Fruit fly (Drosophila melanogaster): Measurements from ENCODE around the gene Nepl8.

Nepl8 gene

DNA sequence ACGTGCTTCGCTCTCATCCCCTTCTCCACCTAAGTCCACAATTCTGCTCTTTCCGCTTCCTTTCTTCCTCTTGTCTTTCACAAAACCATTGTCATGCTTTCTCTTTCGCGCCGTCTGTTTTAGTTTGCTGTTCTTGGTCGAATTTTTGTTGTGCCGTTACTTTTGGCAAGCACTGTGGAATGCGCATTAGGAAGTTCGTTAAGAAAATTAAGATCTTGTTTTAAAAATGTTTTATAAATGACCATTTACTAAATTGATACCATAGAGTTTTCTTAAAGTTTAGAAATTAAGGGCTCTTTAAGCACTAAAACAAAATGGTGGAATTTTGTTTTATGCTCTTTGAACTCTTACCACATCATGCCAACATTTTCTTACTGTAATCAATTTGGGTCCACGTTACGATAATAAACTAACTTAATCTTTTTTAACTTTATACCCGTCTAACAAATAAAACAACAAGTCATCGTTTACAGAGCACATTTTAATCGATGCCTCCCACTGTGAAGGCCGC lies 47.2 kb downstream of the Nepl8 start (continued):
- TF ChIP-seq pzg (GFP tag; optimal IDR thresholded peaks at IDR 0.05), result no peak
- peak; percentile 38 for TF ChIP-seq da (GFP tag; optimal IDR thresholded peaks at IDR 0.05)
- peak; percentile 53 for TF ChIP-seq CG8944 (GFP tag; optimal IDR thresholded peaks at IDR 0.05)
- no peak for TF ChIP-seq aop (GFP tag; IDR thresholded peaks at IDR 0.05)
- peak; percentile 67; the same call in 1 of the 2 replicates for TF ChIP-seq slbo (GFP tag; IDR thresholded peaks at IDR 0.05)
- TF ChIP-seq CG4820 (GFP tag; optimal IDR thresholded peaks at IDR 0.05), result peak; percentile 25
- no peak for TF ChIP-seq toy (GFP tag; IDR thresholded peaks at IDR 0.05)
- TF ChIP-seq NC2β (GFP tag; optimal IDR thresholded peaks at IDR 0.05), result peak; percentile 47
- TF ChIP-seq PHDP (tag; optimal IDR thresholded peaks at IDR 0.05), result peak; percentile 76
- no peak for TF ChIP-seq ro (GFP tag; IDR thresholded peaks at IDR 0.05)
- TF ChIP-seq BtbVII (GFP tag; optimal IDR thresholded peaks at IDR 0.05), result peak; percentile 44
- peak; percentile 9 for TF ChIP-seq ERR (GFP tag; optimal IDR thresholded peaks at IDR 0.05)
- peak; percentile 93 for TF ChIP-seq sens (GFP tag)
- no peak for TF ChIP-seq CG7271 (tag; optimal IDR thresholded peaks at IDR 0.05)
- TF ChIP-seq CG10147 (GFP tag; optimal IDR thresholded peaks at IDR 0.05), result peak; percentile 86
- no peak for TF ChIP-seq Elba2 (GFP tag; optimal IDR thresholded peaks at IDR 0.05)
- TF ChIP-seq CG17829 (tag; optimal IDR thresholded peaks at IDR 0.05), result peak; percentile 20
- peak; percentile 68 for TF ChIP-seq luna (GFP tag; optimal IDR thresholded peaks at IDR 0.05)
- no peak for TF ChIP-seq sc (optimal IDR thresholded peaks at IDR 0.05)
- peak; percentile 28 for TF ChIP-seq sc (GFP tag; optimal IDR thresholded peaks at IDR 0.05)
- TF ChIP-seq D19A (tag; optimal IDR thresholded peaks at IDR 0.05), result peak; percentile 47
- peak; percentile 72; the same call in 2 of the 3 replicates for TF ChIP-seq dysf (GFP tag; IDR thresholded peaks at IDR 0.05)
- no peak; the same call in 1 of the 2 replicates for TF ChIP-seq CG8765 (GFP tag; IDR thresholded peaks at IDR 0.05)
- no peak for TF ChIP-seq CG8290 (GFP tag; optimal IDR thresholded peaks at IDR 0.05)
- TF ChIP-seq CG8290 (tag; optimal IDR thresholded peaks at IDR 0.05), result peak in 1 of 2 experiments; percentile 42
- peak; percentile 29 for TF ChIP-seq abd-A (tag; optimal IDR thresholded peaks at IDR 0.05)
- TF ChIP-seq Med (GFP tag), result peak; percentile 95
- peak; percentile 81 for TF ChIP-seq CG6854 (GFP tag; optimal IDR thresholded peaks at IDR 0.05)
- peak; percentile 80 for TF ChIP-seq Hmr (GFP tag; optimal IDR thresholded peaks at IDR 0.05)
- no peak for TF ChIP-seq CG10654 (GFP tag; optimal IDR thresholded peaks at IDR 0.05)
- peak in 1 of 3 experiments; percentile 8 for TF ChIP-seq lola (GFP tag; optimal IDR thresholded peaks at IDR 0.05)
- peak; percentile 55 for TF ChIP-seq CG30431 (GFP tag; optimal IDR thresholded peaks at IDR 0.05)
- TF ChIP-seq gsb-n (tag; optimal IDR thresholded peaks at IDR 0.05), result no peak
- peak; percentile 59 for TF ChIP-seq Six4 (GFP tag; optimal IDR thresholded peaks at IDR 0.05)
- peak; percentile 61 for TF ChIP-seq CG1792 (GFP tag; optimal IDR thresholded peaks at IDR 0.05)
- peak; percentile 37 for TF ChIP-seq Blimp-1 (GFP tag; optimal IDR thresholded peaks at IDR 0.05)
- TF ChIP-seq CG17359 (tag; optimal IDR thresholded peaks at IDR 0.05), result peak; percentile 76
- TF ChIP-seq gsb (GFP tag; IDR thresholded peaks at IDR 0.05), result no peak
- TF ChIP-seq lov (optimal IDR thresholded peaks at IDR 0.05), result no peak
- no peak for TF ChIP-seq lov (GFP tag; IDR thresholded peaks at IDR 0.05)
- no peak for TF ChIP-seq MESR4 (GFP tag; optimal IDR thresholded peaks at IDR 0.05)
- TF ChIP-seq pros (GFP tag; optimal IDR thresholded peaks at IDR 0.05), result no peak
- TF ChIP-seq CG2202 (tag; optimal IDR thresholded peaks at IDR 0.05), result no peak
- no peak for TF ChIP-seq pfk (GFP tag; optimal IDR thresholded peaks at IDR 0.05)
- no peak for TF ChIP-seq gt (GFP tag; IDR thresholded peaks at IDR 0.05)
- 0 out of 2 replicates have a peak, but pooled peaks have one; percentile 28 for TF ChIP-seq ara (GFP tag; IDR thresholded peaks at IDR 0.05)
- TF ChIP-seq croc (GFP tag; conservative IDR thresholded peaks at IDR 0.05), result peak; percentile 31; the same call in 1 of the 3 replicates
- TF ChIP-seq CG15601 (tag; optimal IDR thresholded peaks at IDR 0.05), result peak; percentile 19
- TF ChIP-seq run (tag; optimal IDR thresholded peaks at IDR 0.05), result peak; percentile 60
- peak; percentile 48 for TF ChIP-seq Deaf1 (tag; optimal IDR thresholded peaks at IDR 0.05)
- TF ChIP-seq CG10274 (GFP tag; optimal IDR thresholded peaks at IDR 0.05), result peak; percentile 44

All from whole organism, embryonic.